Fruit fly (Drosophila melanogaster) whole organism, pupa: ENCODE measurements around the gene CG31999.

Experiments used
- CG17806 ChIP-seq: fragments of 200-800 bp; sonication (Bioruptor generic); optimal IDR thresholded peaks from 2 replicates; lab custom pipeline; 2018; ENCODE audit warnings: missing biosample characterization, mild to moderate bottlenecking, missing genetic modification characterization, moderate library complexity
- CG32121 ChIP-seq: fragments of 200-800 bp; sonication (Bioruptor generic); IDR thresholded peaks from 2 replicates; pipeline ENCODE4 v1.3.6; 2022; ENCODE audit warnings: missing biosample characterization, missing genetic modification characterization
- D1 ChIP-seq: fragments of 200-800 bp; sonication (Bioruptor generic); optimal IDR thresholded peaks from 2 replicates; lab custom pipeline; 2018; ENCODE audit warnings: missing biosample characterization, mild to moderate bottlenecking, missing genetic modification characterization, moderate library complexity

- no peak for TF ChIP-seq D1 (tag; lab: Kevin White, UChicago)
- no peak for TF ChIP-seq CG17806 (tag; lab: Kevin White, UChicago)
- no peak for TF ChIP-seq CG32121 (GFP tag; lab: Robert Waterston, UW)
Observed at dm6 chr4:226751-227150, 797 bp downstream of the CG31999 start.
